Worm (Caenorhabditis elegans) whole organism, late embryonic: ENCODE data around the gene C41H7.2.

Experiments used
- C38D4.7 ChIP-seq: fragments of 200-800 bp; sonication (Bioruptor generic); optimal IDR thresholded peaks from 2 replicates; lab custom pipeline; 2018; ENCODE audit warnings: mild to moderate bottlenecking, missing genetic modification characterization, moderate library complexity, missing compliant biosample characterization
- Y22D7AL.16 ChIP-seq: sonication (generic microtip); optimal IDR thresholded peaks from 2 replicates; lab custom pipeline; 2016; ENCODE audit warnings: missing genetic modification characterization, missing compliant biosample characterization
- ama-1 ChIP-seq: fragments of 150-350 bp; optimal IDR thresholded peaks from 2 replicates; lab custom pipeline; 2014
- ceh-18 ChIP-seq: sonication (generic microtip); optimal IDR thresholded peaks from 2 replicates; lab custom pipeline; 2016; ENCODE audit warnings: missing genetic modification characterization, missing compliant biosample characterization
- ceh-2 ChIP-seq: sonication (generic microtip); optimal IDR thresholded peaks from 2 replicates; lab custom pipeline; 2016; ENCODE audit warnings: missing genotype, missing genetic modification characterization, missing compliant biosample characterization
- ceh-24 ChIP-seq: sonication (generic microtip); optimal IDR thresholded peaks from 2 replicates; lab custom pipeline; 2016; ENCODE audit warnings: mild to moderate bottlenecking, missing genetic modification characterization, missing compliant biosample characterization
- ceh-31 ChIP-seq: sonication (generic microtip); optimal IDR thresholded peaks from 2 replicates; lab custom pipeline; 2016; ENCODE audit warnings: missing genetic modification characterization, missing compliant biosample characterization
- ceh-34 ChIP-seq: sonication (generic microtip); optimal IDR thresholded peaks from 2 replicates; lab custom pipeline; 2016; ENCODE audit warnings: mild to moderate bottlenecking, missing genetic modification characterization, missing compliant biosample characterization
- ceh-45 ChIP-seq: fragments of 200-800 bp; sonication (Bioruptor generic); IDR thresholded peaks from 2 replicates; pipeline ENCODE4 v1.3.6; 2022; ENCODE audit warnings: missing genetic modification reagents, missing genetic modification characterization, missing compliant biosample characterization
- ceh-6 ChIP-seq: fragments of 200-800 bp; sonication (Bioruptor generic); optimal IDR thresholded peaks from 2 replicates; lab custom pipeline; 2018; ENCODE audit warnings: mild to moderate bottlenecking, missing genetic modification characterization, missing compliant biosample characterization
- ceh-9 ChIP-seq: sonication (generic microtip); optimal IDR thresholded peaks from 2 replicates; lab custom pipeline; 2016; ENCODE audit warnings: mild to moderate bottlenecking, missing genetic modification characterization, inconsistent platforms, missing compliant biosample characterization
- che-1 ChIP-seq: sonication (generic microtip); optimal IDR thresholded peaks from 2 replicates; lab custom pipeline; 2016; ENCODE audit warnings: mild to moderate bottlenecking, missing genetic modification characterization, missing compliant biosample characterization
- dve-1 ChIP-seq: sonication (generic microtip); optimal IDR thresholded peaks from 2 replicates; lab custom pipeline; 2017; ENCODE audit warnings: antibody characterized with exemption, mild to moderate bottlenecking, missing genetic modification characterization, missing compliant biosample characterization
- ets-4 ChIP-seq: sonication (generic microtip); optimal IDR thresholded peaks from 2 replicates; lab custom pipeline; 2016; ENCODE audit warnings: missing genetic modification characterization, missing compliant biosample characterization
- gmeb-2 ChIP-seq: sonication (generic microtip); optimal IDR thresholded peaks from 2 replicates; lab custom pipeline; 2016; ENCODE audit warnings: missing genetic modification characterization, inconsistent platforms, missing compliant biosample characterization
- hlh-15 ChIP-seq: sonication (generic microtip); optimal IDR thresholded peaks from 2 replicates; lab custom pipeline; 2016; ENCODE audit warnings: missing genetic modification characterization, missing compliant biosample characterization
- hlh-6 ChIP-seq: sonication (generic microtip); optimal IDR thresholded peaks from 2 replicates; lab custom pipeline; 2016; ENCODE audit warnings: missing genotype, missing genetic modification characterization, missing compliant biosample characterization
- hlh-8 ChIP-seq: sonication (generic microtip); optimal IDR thresholded peaks from 2 replicates; lab custom pipeline; 2016; ENCODE audit warnings: missing genotype, missing genetic modification characterization, missing compliant biosample characterization
- madf-2 ChIP-seq: sonication (generic microtip); optimal IDR thresholded peaks from 2 replicates; lab custom pipeline; 2017; ENCODE audit warnings: missing genetic modification characterization, missing compliant biosample characterization
- mec-3 ChIP-seq: sonication (generic microtip); optimal IDR thresholded peaks from 2 replicates; lab custom pipeline; 2016; ENCODE audit warnings: borderline replicate concordance, missing genetic modification characterization, missing compliant biosample characterization
- nfya-1 ChIP-seq: sonication (generic microtip); optimal IDR thresholded peaks from 2 replicates; lab custom pipeline; 2017; ENCODE audit warnings: missing genetic modification characterization, mild to moderate bottlenecking, missing compliant biosample characterization, antibody characterized with exemption, moderate library complexity
- nhr-11 ChIP-seq: fragments of 150-350 bp; optimal IDR thresholded peaks from 2 replicates; lab custom pipeline; 2014; ENCODE audit warnings: missing biosample characterization, missing genetic modification characterization
- nhr-232 ChIP-seq: sonication (generic microtip); optimal IDR thresholded peaks from 2 replicates; lab custom pipeline; 2016; ENCODE audit warnings: missing genetic modification characterization, missing compliant biosample characterization
- odd-2 ChIP-seq: sonication (generic microtip); optimal IDR thresholded peaks from 2 replicates; lab custom pipeline; 2017; ENCODE audit warnings: antibody characterized with exemption, mild to moderate bottlenecking, missing genetic modification characterization, missing compliant biosample characterization
- pat-9 ChIP-seq: fragments of 200-800 bp; sonication (Bioruptor generic); optimal IDR thresholded peaks from 2 replicates; lab custom pipeline; 2018; ENCODE audit warnings: mild to moderate bottlenecking, missing genetic modification characterization, moderate library complexity, missing compliant biosample characterization
- pax-1 ChIP-seq: fragments of 150-350 bp; optimal IDR thresholded peaks from 2 replicates; lab custom pipeline; 2014; ENCODE audit warnings: missing biosample characterization, missing genetic modification characterization
- rnt-1 ChIP-seq: sonication (generic microtip); optimal IDR thresholded peaks from 2 replicates; lab custom pipeline; 2016; ENCODE audit warnings: missing genetic modification characterization, missing compliant biosample characterization
- sdc-2 ChIP-seq: sonication (generic microtip); optimal IDR thresholded peaks from 2 replicates; lab custom pipeline; 2016; ENCODE audit warnings: missing genotype, missing genetic modification characterization, missing compliant biosample characterization
- sox-4 ChIP-seq: sonication (generic microtip); optimal IDR thresholded peaks from 2 replicates; lab custom pipeline; 2017; ENCODE audit warnings: mild to moderate bottlenecking, missing genetic modification characterization, inconsistent platforms, missing compliant biosample characterization
- syd-9 ChIP-seq: sonication (generic microtip); optimal IDR thresholded peaks from 2 replicates; lab custom pipeline; 2016; ENCODE audit warnings: mild to moderate bottlenecking, missing genetic modification characterization, moderate library complexity, missing compliant biosample characterization
- unc-42 ChIP-seq: sonication (generic microtip); optimal IDR thresholded peaks from 2 replicates; lab custom pipeline; 2016; ENCODE audit warnings: missing genotype, missing genetic modification characterization, missing compliant biosample characterization
- unc-55 ChIP-seq: sonication (generic microtip); optimal IDR thresholded peaks from 2 replicates; lab custom pipeline; 2017; ENCODE audit warnings: missing biosample characterization, missing genetic modification reagents, missing genetic modification characterization
- unc-86 ChIP-seq: sonication (generic microtip); optimal IDR thresholded peaks from 2 replicates; lab custom pipeline; 2016; ENCODE audit warnings: missing genetic modification characterization, missing compliant biosample characterization

The C41H7.2 gene

DNA sequence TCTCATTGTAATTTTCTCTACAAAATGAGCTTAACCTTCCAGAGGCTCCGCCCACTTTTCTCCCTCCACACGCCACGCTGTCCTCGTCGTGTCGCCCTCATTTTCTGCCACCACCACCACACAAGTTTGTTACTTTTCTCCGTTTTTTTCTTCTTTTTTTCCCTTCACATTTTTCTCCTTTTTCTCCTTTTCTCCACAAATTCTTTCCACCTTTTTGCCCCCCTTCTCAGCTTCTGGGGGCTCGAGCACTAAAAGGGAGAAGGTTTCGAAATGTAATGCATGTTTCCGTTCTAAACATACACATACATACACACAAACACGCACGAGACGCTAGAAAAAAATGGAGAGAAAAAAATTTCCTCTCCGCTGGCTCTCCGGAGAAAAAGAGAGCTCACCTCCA is 38.0 kb upstream of the C41H7.2 start, which contains the start of gene nhr-88:
Gene nhr-88, plus strand, starts transcription at position 43 of the 400 bp plus-strand sequence.
- TF ChIP-seq ceh-31 (tag; lab: Kevin White, UChicago): peak; percentile 36
- no peak for TF ChIP-seq ceh-24 (tag; lab: Kevin White, UChicago)
- TF ChIP-seq sox-4 (tag; lab: Kevin White, UChicago): peak; percentile 23
- peak; percentile 4 for TF ChIP-seq unc-42 (tag; lab: Kevin White, UChicago)
- peak; percentile 9 for TF ChIP-seq sdc-2 (tag; lab: Kevin White, UChicago)
- TF ChIP-seq Y22D7AL.16: no peak
- no peak for TF ChIP-seq nfya-1 (tag; lab: Kevin White, UChicago)

- no peak for TF ChIP-seq hlh-15 (tag; lab: Kevin White, UChicago)
Observed at ce11 chrII:2977652-2978051, 37.0 kb upstream of the C41H7.2 start.

ce11 chrII:2979061-2979460 is 35.6 kb upstream of the C41H7.2 start:
- peak; percentile 94 for TF ChIP-seq dve-1 (tag; lab: Kevin White, UChicago)
- TF ChIP-seq ceh-18 (tag; lab: Kevin White, UChicago): no peak

DNA sequence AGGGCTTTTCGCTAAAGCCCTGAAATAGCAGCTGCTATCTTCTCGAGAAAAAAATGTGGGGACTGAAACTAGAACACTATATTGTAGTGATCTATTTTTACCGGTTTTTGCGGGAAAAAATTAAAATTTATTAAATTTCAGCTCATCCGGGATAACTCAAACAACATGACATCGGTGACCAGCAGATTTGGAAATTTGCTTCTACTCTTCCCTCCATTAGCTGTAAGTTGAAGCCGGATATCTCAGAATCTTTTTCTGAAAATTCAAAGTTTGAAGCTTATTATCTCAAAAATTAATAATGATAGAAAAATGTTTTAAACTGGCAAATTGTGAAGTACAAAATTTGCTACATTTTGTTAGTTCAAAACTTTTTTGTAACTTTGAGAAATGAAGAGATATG is 30.2 kb upstream of the C41H7.2 start:
- TF ChIP-seq ceh-2 (no peak), hlh-15 (tag; lab: Kevin White, UChicago) (no peak), mec-3 (tag; lab: Kevin White, UChicago) (no peak), madf-2 (tag; lab: Kevin White, UChicago) (no peak), unc-86 (no peak), ceh-9 (no peak), ceh-6 (GFP tag; lab: Kevin White, UChicago) (no peak), sox-4 (tag; lab: Kevin White, UChicago) (no peak), sdc-2 (tag; lab: Kevin White, UChicago) (no peak), C38D4.7 (GFP tag; lab: Kevin White, UChicago) (no peak), ceh-45 (no peak), nhr-11 (no peak), ets-4 (no peak), ceh-31 (tag; lab: Kevin White, UChicago) (no peak), gmeb-2 (tag; lab: Kevin White, UChicago) (no peak), hlh-8 (tag; lab: Kevin White, UChicago) (no peak), rnt-1 (tag; lab: Kevin White, UChicago) (no peak), pax-1 (no peak)

DNA sequence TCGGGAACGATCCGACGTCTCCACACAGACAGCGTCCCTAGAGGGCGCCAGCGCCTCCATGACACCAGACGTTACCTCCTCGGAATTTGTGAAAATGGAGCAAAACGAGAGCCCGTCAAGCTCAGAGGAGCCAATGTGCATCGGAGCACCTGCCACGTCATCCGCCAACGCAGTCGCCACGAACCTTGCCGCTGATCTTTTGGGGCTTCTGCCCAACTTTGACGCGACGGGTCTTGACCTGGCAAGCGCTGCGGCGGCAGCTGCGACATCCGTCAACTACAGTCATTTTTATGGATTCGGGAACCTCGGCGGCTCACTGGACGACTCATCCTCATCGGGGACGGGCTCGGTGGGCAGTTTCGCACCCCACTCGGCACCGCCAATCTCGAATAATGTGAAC is 29.2 kb upstream of the C41H7.2 start:
- TF ChIP-seq ceh-18 (tag; lab: Kevin White, UChicago) (no peak), ama-1 (lab: Kevin White, UChicago) (no peak), nfya-1 (tag; lab: Kevin White, UChicago) (no peak), pat-9 (tag; lab: Kevin White, UChicago) (no peak), odd-2 (no peak), hlh-6 (tag; lab: Kevin White, UChicago) (peak; percentile 40), madf-2 (tag; lab: Kevin White, UChicago) (no peak)

DNA sequence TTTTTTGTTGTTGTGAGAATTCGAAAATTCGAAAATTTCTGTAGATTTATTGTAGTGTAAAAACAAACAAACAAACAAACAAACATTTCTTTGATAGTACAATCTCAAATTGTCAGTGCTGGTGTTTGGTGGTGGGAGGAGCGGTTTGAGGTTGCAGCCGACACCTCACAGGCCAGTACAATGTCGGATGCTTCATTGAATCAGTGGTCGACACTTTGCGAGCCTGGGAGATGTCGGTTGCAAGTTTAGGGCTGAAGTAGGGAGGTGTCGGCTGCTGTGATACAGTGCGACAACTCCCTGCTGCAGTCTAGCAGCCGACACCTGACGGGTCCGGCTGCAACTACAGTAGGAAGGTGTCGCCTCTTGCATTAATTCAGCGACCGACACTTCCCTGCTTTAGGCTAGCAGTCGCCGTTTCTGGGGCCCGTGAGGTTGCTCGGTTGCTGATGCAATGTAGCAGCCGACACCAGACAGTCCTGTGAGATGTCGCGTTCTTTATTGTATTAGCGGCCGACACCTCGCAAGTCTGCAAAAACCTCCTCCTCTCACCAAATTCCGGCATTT is 28.6 kb upstream of the C41H7.2 start:
- TF ChIP-seq pax-1: no peak
- TF ChIP-seq ceh-24 (tag; lab: Kevin White, UChicago): no peak
- no peak for TF ChIP-seq odd-2
- TF ChIP-seq unc-55 (GFP tag; lab: Kevin White, UChicago): no peak
- TF ChIP-seq syd-9 (tag; lab: Kevin White, UChicago): no peak
- no peak for TF ChIP-seq nhr-232 (tag; lab: Kevin White, UChicago)
- TF ChIP-seq gmeb-2 (tag; lab: Kevin White, UChicago): no peak
- no peak for TF ChIP-seq ceh-34 (tag; lab: Kevin White, UChicago)
- TF ChIP-seq che-1 (tag; lab: Kevin White, UChicago): no peak
- no peak for TF ChIP-seq sox-4 (tag; lab: Kevin White, UChicago)
